Worm (Caenorhabditis elegans) whole organism, dauer: ENCODE measurements around the gene Y69H2.3.

Source experiments
- unc-62 ChIP-seq: sonication (generic microtip); optimal IDR thresholded peaks from 2 replicates; lab custom pipeline; 2017; ENCODE audit warnings: missing biosample characterization, missing genetic modification reagents, missing genetic modification characterization

The Y69H2.3 gene

ce11 chrV:18667179-18667578 lies 3.3 kb upstream of the Y69H2.3 start:
- no peak for TF ChIP-seq unc-62 (GFP tag; lab: Kevin White, UChicago)

- TF ChIP-seq unc-62 (GFP tag; lab: Kevin White, UChicago) = no peak
Measured at ce11 chrV:18662333-18662732, 1.6 kb downstream of the Y69H2.3 start.

ce11 chrV:18658914-18659313 lies 5.0 kb downstream of the Y69H2.3 start:
- no peak for TF ChIP-seq unc-62 (GFP tag; lab: Kevin White, UChicago)

ce11 chrV:18657391-18657790 lies 6.5 kb downstream of the Y69H2.3 start:
- TF ChIP-seq unc-62 (GFP tag; lab: Kevin White, UChicago) = no peak

ce11 chrV:18656363-18656762 lies 7.6 kb downstream of the Y69H2.3 start:
- TF ChIP-seq unc-62 (GFP tag; lab: Kevin White, UChicago) = no peak

- no peak for TF ChIP-seq unc-62 (GFP tag; lab: Kevin White, UChicago)
Measured at ce11 chrV:18650043-18650442, 13.9 kb downstream of the Y69H2.3 start, which contains the start of gene egas-2. Gene egas-2 (plus strand): TSS chrV:18650343.

- TF ChIP-seq unc-62 (GFP tag; lab: Kevin White, UChicago) = no peak
Measured at ce11 chrV:18644258-18644657, 19.7 kb downstream of the Y69H2.3 start.

ce11 chrV:18639601-18640354 lies 24.1 kb downstream of the Y69H2.3 start, which contains the start of gene egas-1:
Gene egas-1 (plus strand): TSS chrV:18640304.
- no peak for TF ChIP-seq unc-62 (GFP tag; lab: Kevin White, UChicago)

- TF ChIP-seq unc-62 (GFP tag; lab: Kevin White, UChicago) = no peak
Measured at ce11 chrV:18639074-18639473, 24.9 kb downstream of the Y69H2.3 start.

- no peak for TF ChIP-seq unc-62 (GFP tag; lab: Kevin White, UChicago)
Measured at ce11 chrV:18638367-18638873, 25.5 kb downstream of the Y69H2.3 start, which contains the start of gene col-42. Gene col-42 (plus strand): TSS chrV:18638484.

ce11 chrV:18637544-18638366 lies 26.2 kb downstream of the Y69H2.3 start:
- no peak for TF ChIP-seq unc-62 (GFP tag; lab: Kevin White, UChicago)

- no peak for TF ChIP-seq unc-62 (GFP tag; lab: Kevin White, UChicago)
Measured at ce11 chrV:18636248-18636647, 27.7 kb downstream of the Y69H2.3 start, which contains the start of gene egas-3. Gene egas-3 (minus strand): TSS chrV:18636348.

- TF ChIP-seq unc-62 (GFP tag; lab: Kevin White, UChicago) = no peak
Measured at ce11 chrV:18631966-18632531, 31.9 kb downstream of the Y69H2.3 start.

ce11 chrV:18628907-18629306 lies 35.0 kb downstream of the Y69H2.3 start:
- no peak for TF ChIP-seq unc-62 (GFP tag; lab: Kevin White, UChicago)

ce11 chrV:18627445-18627844 lies 36.5 kb downstream of the Y69H2.3 start:
- TF ChIP-seq unc-62 (GFP tag; lab: Kevin White, UChicago) = no peak

ce11 chrV:18626764-18627163 lies 37.2 kb downstream of the Y69H2.3 start, which contains the start of gene Y69H2.15:
Gene Y69H2.15 (minus strand): TSS chrV:18626864.
- TF ChIP-seq unc-62 (GFP tag; lab: Kevin White, UChicago) = no peak
